Fruit fly (Drosophila melanogaster): Measurements from ENCODE around the gene CG11327.

Gene CG11327

DNA sequence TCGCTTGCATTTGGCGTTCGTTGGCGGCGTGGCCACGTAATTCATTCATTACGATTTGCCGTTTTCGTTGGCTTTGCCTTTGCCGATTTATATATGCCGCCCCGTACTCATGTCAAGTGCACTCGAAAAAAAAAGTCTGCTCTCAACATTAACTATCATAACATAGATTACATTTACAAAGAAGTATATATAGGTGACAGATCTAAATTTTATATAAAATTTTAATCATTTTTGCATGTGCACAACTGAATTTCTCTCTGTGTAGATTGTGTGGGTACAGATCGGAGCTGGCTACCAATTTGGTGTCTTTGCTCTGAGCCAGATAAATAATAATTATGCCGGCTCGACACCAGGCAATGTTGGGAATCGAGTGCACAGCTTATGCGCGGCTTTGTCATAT lies 11.9 kb upstream of the CG11327 start (continued):
- TF ChIP-seq Hr78 (GFP tag; optimal IDR thresholded peaks at IDR 0.05) (no peak), CG18599 (GFP tag; optimal IDR thresholded peaks at IDR 0.05) (peak; percentile 4), Rfx (GFP tag; IDR thresholded peaks at IDR 0.05) (peak; percentile 64), CG12071 (GFP tag; optimal IDR thresholded peaks at IDR 0.05) (no peak), stc (GFP tag; IDR thresholded peaks at IDR 0.05) (peak; percentile 71), MESR4 (GFP tag; optimal IDR thresholded peaks at IDR 0.05) (no peak), Antp (GFP tag; optimal IDR thresholded peaks at IDR 0.05) (peak; percentile 9), gsb-n (tag; optimal IDR thresholded peaks at IDR 0.05) (peak; percentile 3), ase (GFP tag; IDR thresholded peaks at IDR 0.05) (peak; percentile 59; the same call in 1 of the 3 replicates), CG7786 (GFP tag; optimal IDR thresholded peaks at IDR 0.05) (peak; percentile 31), insv (GFP tag; optimal IDR thresholded peaks at IDR 0.05) (no peak), CG18619 (GFP tag; optimal IDR thresholded peaks at IDR 0.05) (peak; percentile 15), Atf6 (GFP tag; IDR thresholded peaks at IDR 0.05) (no peak), CG31365 (tag; optimal IDR thresholded peaks at IDR 0.05) (no peak), CG8765 (GFP tag; IDR thresholded peaks at IDR 0.05) (peak; percentile 59; the same call in 1 of the 2 replicates), CG18764 (GFP tag; optimal IDR thresholded peaks at IDR 0.05) (peak; percentile 7), ci (GFP tag; IDR thresholded peaks at IDR 0.05) (peak; percentile 67), Abd-B (GFP tag; optimal IDR thresholded peaks at IDR 0.05) (peak; percentile 13), btn (GFP tag; optimal IDR thresholded peaks at IDR 0.05) (no peak), trem (tag; optimal IDR thresholded peaks at IDR 0.05) (peak; percentile 4), Dfd (GFP tag; optimal IDR thresholded peaks at IDR 0.05) (no peak), NK7.1 (GFP tag; optimal IDR thresholded peaks at IDR 0.05) (no peak), CG17612 (GFP tag; IDR thresholded peaks at IDR 0.05) (no peak), crc (GFP tag; optimal IDR thresholded peaks at IDR 0.05) (no peak), jumu (GFP tag; optimal IDR thresholded peaks at IDR 0.05) (no peak), CG2875 (GFP tag; optimal IDR thresholded peaks at IDR 0.05) (no peak), CG30020 (tag; optimal IDR thresholded peaks at IDR 0.05) (no peak), Dip2 (GFP tag; IDR thresholded peaks at IDR 0.05) (no peak), run (tag; optimal IDR thresholded peaks at IDR 0.05) (no peak), gsb (GFP tag; IDR thresholded peaks at IDR 0.05) (no peak), Blimp-1 (GFP tag; optimal IDR thresholded peaks at IDR 0.05) (peak; percentile 45), phol (tag; optimal IDR thresholded peaks at IDR 0.05) (peak; percentile 49), GATAe (GFP tag; conservative IDR thresholded peaks at IDR 0.05) (no peak), CG5953 (GFP tag; IDR thresholded peaks at IDR 0.05) (no peak), caup (GFP tag; optimal IDR thresholded peaks at IDR 0.05; ENCODE audit: severe bottlenecking) (peak; percentile 1), h (optimal IDR thresholded peaks at IDR 0.05) (no peak), unpg (GFP tag; optimal IDR thresholded peaks at IDR 0.05) (peak; percentile 65), ems (GFP tag; optimal IDR thresholded peaks at IDR 0.05) (no peak), da (GFP tag; optimal IDR thresholded peaks at IDR 0.05) (no peak), pan (optimal IDR thresholded peaks at IDR 0.05) (no peak), pan (GFP tag; optimal IDR thresholded peaks at IDR 0.05 in 1 of 2, IDR thresholded peaks at IDR 0.05 in 1 of 2) (peak in 1 of 2 experiments; percentile 78), CG9932 (GFP tag; IDR thresholded peaks at IDR 0.05) (peak; percentile 37; the same call in 1 of the 2 replicates), fd96Cb (tag; optimal IDR thresholded peaks at IDR 0.05) (peak; percentile 29), Eip74EF (GFP tag; optimal IDR thresholded peaks at IDR 0.05) (no peak), CG7839 (tag; optimal IDR thresholded peaks at IDR 0.05) (peak; percentile 58), Hand (GFP tag; optimal IDR thresholded peaks at IDR 0.05) (no peak), oc (tag; optimal IDR thresholded peaks at IDR 0.05) (peak; percentile 24), Lim3 (GFP tag; IDR thresholded peaks at IDR 0.05) (no peak), nmo (GFP tag; optimal IDR thresholded peaks at IDR 0.05) (peak; percentile 39), TFAM (GFP tag; optimal IDR thresholded peaks at IDR 0.05) (no peak), CG3163 (GFP tag; optimal IDR thresholded peaks at IDR 0.05) (no peak)

Data from whole organism, embryonic.